Fruit fly (Drosophila melanogaster): Measurements from ENCODE around the gene Hex-t1.

Gene Hex-t1

dm6 chr3R:26440455-26441196 is 8.3 kb upstream of the Hex-t1 start, which contains the start of gene tx:
TSS of gene tx (plus strand) at chr3R:26440778.
- no peak for TF ChIP-seq EcR (GFP tag; optimal IDR thresholded peaks at IDR 0.05)
- no peak for TF ChIP-seq usp (GFP tag; optimal IDR thresholded peaks at IDR 0.05)
- TF ChIP-seq psq (optimal IDR thresholded peaks at IDR 0.05): no peak
- no peak for TF ChIP-seq CG8478 (optimal IDR thresholded peaks at IDR 0.05)
- no peak for TF ChIP-seq pan (optimal IDR thresholded peaks at IDR 0.05)
- no peak for TF ChIP-seq Dll (optimal IDR thresholded peaks at IDR 0.05)

- TF ChIP-seq EcR (GFP tag; optimal IDR thresholded peaks at IDR 0.05): no peak
- TF ChIP-seq psq (optimal IDR thresholded peaks at IDR 0.05): no peak
- TF ChIP-seq Dll (optimal IDR thresholded peaks at IDR 0.05): no peak
- TF ChIP-seq CG8478 (optimal IDR thresholded peaks at IDR 0.05): no peak
- no peak for TF ChIP-seq pan (optimal IDR thresholded peaks at IDR 0.05)
- no peak for TF ChIP-seq usp (GFP tag; optimal IDR thresholded peaks at IDR 0.05)
Measured at dm6 chr3R:26442609-26443180, 6.2 kb upstream of the Hex-t1 start.

- no peak for TF ChIP-seq pan (optimal IDR thresholded peaks at IDR 0.05)
- TF ChIP-seq CG8478 (optimal IDR thresholded peaks at IDR 0.05): no peak
- TF ChIP-seq usp (GFP tag; optimal IDR thresholded peaks at IDR 0.05): no peak
- no peak for TF ChIP-seq Dll (optimal IDR thresholded peaks at IDR 0.05)
- no peak for TF ChIP-seq EcR (GFP tag; optimal IDR thresholded peaks at IDR 0.05)
- no peak for TF ChIP-seq psq (optimal IDR thresholded peaks at IDR 0.05)
Measured at dm6 chr3R:26443343-26443742, 5.5 kb upstream of the Hex-t1 start.

dm6 chr3R:26443875-26444511 is 4.9 kb upstream of the Hex-t1 start:
- no peak for TF ChIP-seq Dll (optimal IDR thresholded peaks at IDR 0.05)

- no peak for TF ChIP-seq EcR (GFP tag; optimal IDR thresholded peaks at IDR 0.05)
- TF ChIP-seq CG8478 (optimal IDR thresholded peaks at IDR 0.05): no peak
- TF ChIP-seq psq (optimal IDR thresholded peaks at IDR 0.05): no peak
- TF ChIP-seq usp (GFP tag; optimal IDR thresholded peaks at IDR 0.05): no peak
- TF ChIP-seq Dll (optimal IDR thresholded peaks at IDR 0.05): no peak
- TF ChIP-seq pan (optimal IDR thresholded peaks at IDR 0.05): no peak
Measured at dm6 chr3R:26450371-26450770, 1.5 kb downstream of the Hex-t1 start, which contains the start of gene Hex-t2. TSS of gene Hex-t2 (plus strand) at chr3R:26450671.

dm6 chr3R:26452345-26452744 is 3.5 kb downstream of the Hex-t1 start, which contains the start of gene CG5447:
TSS of gene CG5447 (plus strand) at chr3R:26452534.
- TF ChIP-seq psq (optimal IDR thresholded peaks at IDR 0.05) (no peak), usp (GFP tag; optimal IDR thresholded peaks at IDR 0.05) (no peak), Dll (optimal IDR thresholded peaks at IDR 0.05) (no peak), pan (optimal IDR thresholded peaks at IDR 0.05) (no peak), CG8478 (optimal IDR thresholded peaks at IDR 0.05) (no peak), EcR (GFP tag; optimal IDR thresholded peaks at IDR 0.05) (no peak)

dm6 chr3R:26454494-26454893 is 5.6 kb downstream of the Hex-t1 start, which contains the start of gene CG43117:
TSS of gene CG43117 (plus strand) at chr3R:26454794.
- TF ChIP-seq CG8478 (optimal IDR thresholded peaks at IDR 0.05) (no peak), psq (optimal IDR thresholded peaks at IDR 0.05) (no peak), EcR (GFP tag; optimal IDR thresholded peaks at IDR 0.05) (no peak), Dll (optimal IDR thresholded peaks at IDR 0.05) (no peak), pan (optimal IDR thresholded peaks at IDR 0.05) (no peak), usp (GFP tag; optimal IDR thresholded peaks at IDR 0.05) (no peak)

- TF ChIP-seq usp (GFP tag; optimal IDR thresholded peaks at IDR 0.05) (no peak), Dll (optimal IDR thresholded peaks at IDR 0.05) (no peak), pan (optimal IDR thresholded peaks at IDR 0.05) (no peak), CG8478 (optimal IDR thresholded peaks at IDR 0.05) (no peak), EcR (GFP tag; optimal IDR thresholded peaks at IDR 0.05) (no peak), psq (optimal IDR thresholded peaks at IDR 0.05) (no peak)
Measured at dm6 chr3R:26455838-26456237, 7.0 kb downstream of the Hex-t1 start, which contains the start of gene Pdf. TSS of gene Pdf (minus strand) at chr3R:26456141.

- TF ChIP-seq CG8478 (optimal IDR thresholded peaks at IDR 0.05) (no peak), Dll (optimal IDR thresholded peaks at IDR 0.05) (no peak), psq (optimal IDR thresholded peaks at IDR 0.05) (no peak)
Measured at dm6 chr3R:26456577-26456976, 7.7 kb downstream of the Hex-t1 start, which contains the start of gene CG14237. TSS of gene CG14237 (plus strand) at chr3R:26456877.

- TF ChIP-seq Dll (optimal IDR thresholded peaks at IDR 0.05) (no peak), CG8478 (optimal IDR thresholded peaks at IDR 0.05) (no peak), psq (optimal IDR thresholded peaks at IDR 0.05) (no peak), usp (GFP tag; optimal IDR thresholded peaks at IDR 0.05) (no peak), pan (optimal IDR thresholded peaks at IDR 0.05) (no peak), EcR (GFP tag; optimal IDR thresholded peaks at IDR 0.05) (no peak)
Measured at dm6 chr3R:26457949-26458348, 9.1 kb downstream of the Hex-t1 start, which contains the start of gene CG14238. TSS of gene CG14238 (plus strand) at chr3R:26458249.

- TF ChIP-seq Dll (optimal IDR thresholded peaks at IDR 0.05) (no peak), CG8478 (optimal IDR thresholded peaks at IDR 0.05) (no peak), psq (optimal IDR thresholded peaks at IDR 0.05) (no peak), EcR (GFP tag; optimal IDR thresholded peaks at IDR 0.05) (no peak), usp (GFP tag; optimal IDR thresholded peaks at IDR 0.05) (no peak), pan (optimal IDR thresholded peaks at IDR 0.05) (no peak)
Measured at dm6 chr3R:26461226-26461805, 12.4 kb downstream of the Hex-t1 start, which contains the start of gene CG5455. TSS of gene CG5455 (plus strand) at chr3R:26461527.
